Worm (Caenorhabditis elegans): ENCODE measurements around the gene T22D1.17.

DNA sequence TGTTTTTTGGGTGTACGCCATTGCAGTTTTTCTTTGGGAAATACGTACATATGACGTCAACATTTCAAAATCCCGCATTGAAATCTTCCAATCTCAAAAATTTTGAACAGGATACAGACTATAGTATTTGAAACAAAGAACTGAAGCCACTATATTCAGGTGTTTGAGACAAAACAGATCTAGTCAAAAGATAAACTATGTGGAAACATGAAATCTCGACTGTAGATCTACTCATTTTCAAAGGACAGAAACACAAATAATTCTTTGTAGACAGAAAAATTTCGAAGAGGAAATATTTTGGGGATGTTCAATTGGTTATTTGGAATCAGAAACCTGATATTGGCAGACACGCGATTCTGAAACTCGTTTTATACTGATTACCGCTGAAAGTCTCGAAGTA is 19.7 kb downstream of the T22D1.17 start:
- no peak for TF ChIP-seq tbx-11 (GFP tag; IDR thresholded peaks at IDR 0.05)
- TF ChIP-seq sea-1 (GFP tag; conservative IDR thresholded peaks at IDR 0.05): no peak

Data from whole organism, early embryonic.